Worm (Caenorhabditis elegans) whole organism, late embryonic: ENCODE measurements around the gene tag-153.

Experiments used
- C08G9.2 ChIP-seq: sonication (generic microtip); optimal IDR thresholded peaks from 2 replicates; lab custom pipeline; 2016; ENCODE audit warnings: mild to moderate bottlenecking, missing genetic modification characterization, moderate library complexity, missing compliant biosample characterization
- pha-2 ChIP-seq: sonication (generic microtip); optimal IDR thresholded peaks from 2 replicates; lab custom pipeline; 2017; ENCODE audit warnings: mild to moderate bottlenecking, missing genetic modification characterization, missing compliant biosample characterization
- tbx-7 ChIP-seq: sonication (generic microtip); optimal IDR thresholded peaks from 2 replicates; lab custom pipeline; 2016; ENCODE audit warnings: missing genotype, missing genetic modification characterization, missing compliant biosample characterization

DNA sequence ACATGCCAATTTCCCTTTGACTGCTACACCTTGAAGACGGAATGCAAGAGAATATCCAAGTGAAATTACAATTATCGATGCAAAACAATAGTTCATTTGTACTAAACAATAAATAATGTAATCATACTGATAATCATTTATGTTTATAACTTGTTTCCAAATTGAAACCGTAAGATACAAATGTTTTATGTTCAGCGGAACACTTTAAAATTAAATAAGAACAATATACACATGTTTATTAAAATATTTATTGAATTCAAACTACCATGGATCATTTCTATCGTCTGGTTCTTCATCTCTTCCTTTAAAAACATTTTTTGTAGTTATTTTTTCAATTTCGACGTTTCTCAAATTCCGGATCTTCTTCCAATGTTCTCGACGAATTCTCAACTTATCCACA lies 32.5 kb downstream of the tag-153 start, which contains the start of gene ttr-40:
- no peak for TF ChIP-seq tbx-7
- no peak for TF ChIP-seq pha-2 (tag; lab: Kevin White, UChicago)
- TF ChIP-seq C08G9.2 (tag; lab: Kevin White, UChicago): no peak
